Worm (Caenorhabditis elegans): ENCODE data around the gene Y69H2.1.
A peak's percentile ranks its signal among the peaks of the same experiment; 100 is the strongest.

Y69H2.1 gene

DNA sequence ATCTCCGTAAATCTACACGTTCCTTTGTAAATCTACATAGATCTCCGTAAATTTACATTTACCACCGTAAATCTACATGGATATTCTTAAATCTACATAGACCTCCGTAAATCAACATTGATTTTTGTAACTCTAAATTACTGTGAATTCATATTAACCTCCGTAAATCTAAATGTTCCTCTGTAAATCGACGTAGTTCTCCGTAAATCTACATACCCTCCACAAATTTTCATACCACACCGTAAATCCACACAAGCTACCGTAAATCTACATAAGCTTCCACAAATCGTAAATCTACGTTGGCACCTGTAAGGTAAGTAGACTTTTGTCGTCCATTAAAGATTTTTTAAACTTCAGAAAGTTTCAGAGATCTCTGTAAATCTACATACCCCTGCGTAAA is 37.3 kb downstream of the Y69H2.1 start:
- TF ChIP-seq aptf-3 (GFP tag; IDR thresholded peaks at IDR 0.05) (no peak), fkh-3 (tag; optimal IDR thresholded peaks at IDR 0.05) (no peak), F49E8.2 (tag; optimal IDR thresholded peaks at IDR 0.05; ENCODE audit: insufficient read depth) (no peak), aptf-2 (GFP tag; conservative IDR thresholded peaks at IDR 0.05) (no peak), tlf-1 (GFP tag; optimal IDR thresholded peaks at IDR 0.05) (no peak), let-607 (tag; optimal IDR thresholded peaks at IDR 0.05) (no peak), F57C9.4 (tag; optimal IDR thresholded peaks at IDR 0.05) (no peak), madf-10 (tag; optimal IDR thresholded peaks at IDR 0.05) (no peak)

DNA sequence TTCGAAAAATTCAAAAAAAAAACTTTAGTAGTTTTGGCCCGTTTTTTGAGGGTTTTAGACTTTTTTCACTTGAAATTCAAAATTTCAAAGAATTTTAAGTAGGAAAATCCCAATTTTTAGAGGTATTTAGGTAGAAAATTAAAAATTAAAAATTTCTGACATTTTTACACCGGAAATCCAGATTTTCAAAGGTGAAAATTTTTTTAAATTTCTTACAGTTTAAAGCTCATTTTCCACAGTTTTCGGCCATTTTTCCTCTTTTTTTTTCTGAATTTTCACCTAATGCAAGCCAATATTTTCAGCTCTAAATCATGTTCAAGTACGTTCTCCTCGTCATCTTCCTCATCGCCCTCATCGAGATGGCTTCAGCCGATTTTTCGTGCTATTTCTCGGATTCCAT is 40.0 kb downstream of the Y69H2.1 start, which contains the start of gene txt-14:
txt-14 (plus strand) TSS at position 301 of the 400 bp plus-strand sequence.
- no peak for TF ChIP-seq rec-8 (tag; optimal IDR thresholded peaks at IDR 0.05)
- no peak for TF ChIP-seq K11D2.4 (GFP tag; IDR thresholded peaks at IDR 0.05)
- no peak for TF ChIP-seq nfya-1 (tag; optimal IDR thresholded peaks at IDR 0.05; ENCODE audit: borderline replicate concordance, insufficient read depth)
- TF ChIP-seq D2030.7 (GFP tag; IDR thresholded peaks at IDR 0.05): no peak
- no peak for TF ChIP-seq Y67H2A.10 (GFP tag; conservative IDR thresholded peaks at IDR 0.05)
- no peak for TF ChIP-seq nhr-80 (tag; optimal IDR thresholded peaks at IDR 0.05)
- TF ChIP-seq xnd-1 (tag; optimal IDR thresholded peaks at IDR 0.05): no peak
- TF ChIP-seq zfh-2 (GFP tag; conservative IDR thresholded peaks at IDR 0.05): no peak

DNA sequence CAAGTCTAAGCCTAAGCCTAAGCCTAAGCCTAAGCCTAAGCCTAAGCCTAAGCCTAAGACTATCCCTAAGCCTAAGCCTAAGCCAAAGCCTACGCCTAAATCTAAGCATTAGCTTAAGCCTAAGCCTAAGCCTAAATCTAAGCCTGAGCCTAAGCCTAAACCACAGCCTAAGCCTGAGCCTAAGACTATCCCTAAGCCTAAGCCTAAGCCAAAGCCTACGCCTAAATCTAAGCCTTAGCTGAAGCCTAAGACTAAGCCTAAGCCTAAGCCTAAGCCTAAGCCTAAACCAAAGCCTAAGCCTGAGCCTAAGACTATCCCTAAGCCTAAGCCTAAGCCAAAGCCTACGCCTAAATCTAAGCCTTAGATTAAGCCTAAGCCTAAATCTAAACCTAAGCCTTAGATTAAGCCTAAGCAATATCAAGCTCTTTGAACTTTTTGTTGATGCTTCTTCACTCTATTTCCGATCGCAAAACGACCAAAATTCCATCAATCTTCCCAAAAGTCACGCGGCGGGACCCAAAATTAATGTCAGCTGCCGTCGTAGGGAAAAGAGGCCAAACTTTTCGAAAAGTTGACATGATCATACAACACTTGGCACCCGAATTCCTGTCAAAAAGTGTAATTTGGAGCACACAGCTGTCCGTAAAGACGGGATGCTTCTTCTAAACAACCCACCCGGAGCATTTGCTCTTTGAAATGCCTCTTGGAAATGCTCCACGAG is 40.8 kb downstream of the Y69H2.1 start:
- TF ChIP-seq cebp-1 (GFP tag; IDR thresholded peaks at IDR 0.05) (no peak), cebp-1 (tag; optimal IDR thresholded peaks at IDR 0.05) (no peak), rec-8 (tag; optimal IDR thresholded peaks at IDR 0.05) (no peak), F57A8.1 (GFP tag; optimal IDR thresholded peaks at IDR 0.05) (no peak)

DNA sequence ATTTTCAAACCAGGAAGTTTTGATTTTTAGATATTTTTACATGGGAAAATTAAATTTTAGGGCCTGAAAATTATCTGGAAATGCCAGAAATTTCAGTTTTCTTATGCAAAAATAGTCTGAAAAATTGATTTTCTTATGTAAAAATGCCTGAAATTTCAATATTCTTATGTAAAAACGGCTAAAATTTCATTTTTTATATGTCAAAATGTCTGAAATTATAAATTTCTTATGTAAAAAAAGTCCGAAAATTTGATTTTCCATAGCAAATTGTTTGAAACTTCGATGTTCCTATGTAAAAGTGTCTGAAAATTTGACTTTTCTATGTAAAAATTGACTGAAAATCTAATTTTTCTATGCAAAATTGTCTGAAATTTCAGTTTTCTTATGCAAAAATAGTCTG is 42.7 kb downstream of the Y69H2.1 start, which contains the start of gene Y51A2D.13:
Y51A2D.13 (minus strand) TSS at position 101 of the 400 bp plus-strand sequence.
- TF ChIP-seq F10E7.11 (tag; optimal IDR thresholded peaks at IDR 0.05): no peak
- no peak for TF ChIP-seq dpl-1 (GFP tag; optimal IDR thresholded peaks at IDR 0.05)
- TF ChIP-seq Y67H2A.10 (GFP tag; conservative IDR thresholded peaks at IDR 0.05): no peak
- TF ChIP-seq Y95B8A.8 (GFP tag; IDR thresholded peaks at IDR 0.05): no peak
- no peak for TF ChIP-seq snpc-3.4 (tag; optimal IDR thresholded peaks at IDR 0.05)
- no peak for TF ChIP-seq nhr-90 (tag; optimal IDR thresholded peaks at IDR 0.05)
- TF ChIP-seq hrde-1 (tag; optimal IDR thresholded peaks at IDR 0.05; ENCODE audit: borderline replicate concordance): no peak
- no peak for TF ChIP-seq die-1 (tag; optimal IDR thresholded peaks at IDR 0.05)
- TF ChIP-seq him-1 (tag; optimal IDR thresholded peaks at IDR 0.05): no peak

DNA sequence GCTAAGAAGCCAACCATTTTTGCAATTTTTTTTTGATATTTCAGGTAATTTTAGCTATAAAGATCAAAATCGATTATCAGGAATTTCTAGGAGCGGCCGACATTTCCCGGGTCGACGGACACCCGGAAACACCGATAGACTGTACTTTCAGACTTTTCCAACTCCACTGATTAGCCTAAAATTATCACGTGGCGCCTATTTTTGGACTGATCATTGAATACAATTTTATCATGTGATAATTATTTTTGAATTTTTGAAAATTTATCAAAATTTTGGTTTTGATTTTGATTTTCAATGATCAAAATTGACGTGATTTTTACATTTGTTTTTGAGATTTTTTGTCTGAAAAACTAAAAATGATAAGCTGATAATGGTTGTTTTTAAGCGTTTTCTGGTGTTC is 44.1 kb downstream of the Y69H2.1 start:
- no peak for TF ChIP-seq bed-1 (GFP tag; IDR thresholded peaks at IDR 0.05)
- TF ChIP-seq snpc-4 (GFP tag; optimal IDR thresholded peaks at IDR 0.05): no peak
- TF ChIP-seq snpc-4 (tag; optimal IDR thresholded peaks at IDR 0.05): peak in 3 of 4 experiments; percentile 73 to 83 (median 81)
- TF ChIP-seq tbx-9 (tag; optimal IDR thresholded peaks at IDR 0.05; ENCODE audit: borderline replicate concordance): no peak
- no peak for TF ChIP-seq akir-1 (GFP tag; optimal IDR thresholded peaks at IDR 0.05)

All from whole organism, young adult.